Worm (Caenorhabditis elegans): ENCODE measurements around the gene sre-29.
A peak's percentile ranks its signal among the peaks of the same experiment; 100 is the strongest.

DNA sequence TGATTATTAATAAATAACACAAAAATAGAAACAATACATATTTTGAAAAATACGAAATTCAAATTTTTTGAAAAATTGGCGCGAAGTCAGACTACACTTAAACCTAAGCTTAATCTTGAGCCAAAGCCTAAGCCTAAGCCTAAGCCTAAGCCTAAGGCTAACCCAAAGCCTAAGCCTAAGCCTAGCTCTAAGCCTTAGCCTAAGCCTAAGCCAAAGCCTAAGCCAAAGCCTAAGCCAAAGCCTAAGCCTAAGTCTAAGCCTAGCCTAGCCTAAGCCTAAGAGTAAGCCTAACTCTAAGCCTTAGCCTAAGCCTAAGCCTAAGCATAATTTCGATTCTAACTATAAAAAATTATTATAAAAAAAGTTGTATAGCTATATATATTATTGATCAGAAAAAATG is 20.8 kb downstream of the sre-29 start:
- TF ChIP-seq ama-1 (optimal IDR thresholded peaks at IDR 0.05) (no peak), ceh-36 (tag; optimal IDR thresholded peaks at IDR 0.05) (peak; percentile 76), pes-1 (GFP tag; IDR thresholded peaks at IDR 0.05) (no peak), tbx-37 (GFP tag; conservative IDR thresholded peaks at IDR 0.05) (no peak), flt-1 (GFP tag; IDR thresholded peaks at IDR 0.05) (no peak), ets-7 (tag; optimal IDR thresholded peaks at IDR 0.05) (no peak), F13C5.2 (tag; optimal IDR thresholded peaks at IDR 0.05) (no peak), hmg-4 (GFP tag; optimal IDR thresholded peaks at IDR 0.05) (no peak)
